Worm (Caenorhabditis elegans): ENCODE data around the gene ctf-4.

- TF ChIP-seq pag-3 (tag; optimal IDR thresholded peaks at IDR 0.05; ENCODE audit: borderline replicate concordance) (no peak), ceh-18 (tag; optimal IDR thresholded peaks at IDR 0.05) (no peak), hlh-30 (tag; optimal IDR thresholded peaks at IDR 0.05; ENCODE audit: insufficient read depth) (no peak), ets-4 (tag; optimal IDR thresholded peaks at IDR 0.05) (no peak)
Measured at ce11 chrV:10954334-10954733, 11.0 kb downstream of the ctf-4 start, which contains the start of gene clec-221.
